Worm (Caenorhabditis elegans) whole organism, L4/young adult: ENCODE measurements around the gene tre-4.

ENCODE experiments used
- dao-5 ChIP-seq: sonication (generic microtip); optimal IDR thresholded peaks from 2 replicates; lab custom pipeline; 2016; ENCODE audit warnings: missing genotype, missing genetic modification characterization, moderate library complexity, missing compliant biosample characterization
- him-1 ChIP-seq: sonication (generic microtip); optimal IDR thresholded peaks from 2 replicates; lab custom pipeline; 2016; ENCODE audit warnings: missing genotype, missing genetic modification reagents, missing genetic modification characterization, missing compliant biosample characterization

- TF ChIP-seq him-1 (tag; lab: Kevin White, UChicago) (no peak), dao-5 (no peak)
Observed at ce11 chrX:13506043-13506442, 34.1 kb downstream of the tre-4 start.
